Worm (Caenorhabditis elegans): ENCODE results near the gene cpt-6.

cpt-6 gene

ce11 chrV:6493821-6494220 lies at the start of gene cpt-6:
TSS of gene cpt-6 (minus strand) at chrV:6493921.
- TF ChIP-seq dao-5 (tag; optimal IDR thresholded peaks at IDR 0.05) (no peak), W03F9.2 (tag; optimal IDR thresholded peaks at IDR 0.05) (no peak), him-1 (tag; optimal IDR thresholded peaks at IDR 0.05) (no peak)

DNA sequence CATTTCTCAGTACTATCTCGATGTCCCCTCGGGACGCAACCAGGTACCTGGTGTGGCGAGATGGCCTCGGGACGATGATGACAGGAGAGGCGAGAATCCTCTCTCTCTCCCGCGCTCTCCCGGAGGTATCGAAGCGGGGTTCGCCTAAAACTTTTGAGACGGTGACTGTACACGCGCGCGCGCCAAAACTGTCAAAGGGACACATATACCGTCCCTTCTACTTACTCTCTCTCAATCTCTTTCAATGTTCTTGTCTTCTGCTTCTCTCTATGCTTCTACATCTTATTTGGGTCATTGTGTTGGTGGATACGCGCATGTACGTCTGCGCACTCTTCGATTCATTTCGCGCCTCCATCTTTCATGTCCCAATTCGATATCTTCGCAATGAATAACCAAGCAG lies 48.2 kb upstream of the cpt-6 start:
- TF ChIP-seq W03F9.2 (tag; optimal IDR thresholded peaks at IDR 0.05) (no peak), dao-5 (tag; optimal IDR thresholded peaks at IDR 0.05) (no peak), him-1 (tag; optimal IDR thresholded peaks at IDR 0.05) (no peak)

DNA sequence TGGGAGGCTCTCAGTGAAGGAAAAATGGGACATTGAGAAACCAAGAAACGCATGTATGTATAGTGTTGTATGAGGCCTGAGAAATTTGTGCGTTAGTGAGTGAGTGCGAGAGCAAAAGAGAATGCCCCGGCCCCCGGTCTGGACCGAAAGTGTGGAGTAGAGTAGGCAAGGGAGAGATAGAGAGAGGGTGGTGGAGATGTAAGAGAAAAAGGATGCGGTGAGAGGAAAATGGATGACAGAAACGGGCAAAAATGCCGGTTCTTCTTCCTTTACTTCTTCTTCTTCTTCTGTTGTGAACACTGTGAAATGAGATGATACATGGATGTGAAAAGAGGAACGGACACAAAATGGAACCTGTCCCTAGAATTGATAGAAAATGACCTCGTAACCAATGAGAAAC lies 44.6 kb upstream of the cpt-6 start:
- no peak for TF ChIP-seq W03F9.2 (tag; optimal IDR thresholded peaks at IDR 0.05)
- TF ChIP-seq him-1 (tag; optimal IDR thresholded peaks at IDR 0.05), result no peak
- TF ChIP-seq dao-5 (tag; optimal IDR thresholded peaks at IDR 0.05), result no peak

- TF ChIP-seq him-1 (tag; optimal IDR thresholded peaks at IDR 0.05) (no peak), W03F9.2 (tag; optimal IDR thresholded peaks at IDR 0.05) (no peak), dao-5 (tag; optimal IDR thresholded peaks at IDR 0.05) (no peak)
Observed at ce11 chrV:6533030-6533429, 39.3 kb upstream of the cpt-6 start, which contains the start of gene hpo-26. TSS of gene hpo-26 (minus strand) at chrV:6533060.

- no peak for TF ChIP-seq dao-5 (tag; optimal IDR thresholded peaks at IDR 0.05)
Observed at ce11 chrV:6524757-6525156, 31.0 kb upstream of the cpt-6 start, which contains the start of gene acs-1. TSS of gene acs-1 (plus strand) at chrV:6524989.

DNA sequence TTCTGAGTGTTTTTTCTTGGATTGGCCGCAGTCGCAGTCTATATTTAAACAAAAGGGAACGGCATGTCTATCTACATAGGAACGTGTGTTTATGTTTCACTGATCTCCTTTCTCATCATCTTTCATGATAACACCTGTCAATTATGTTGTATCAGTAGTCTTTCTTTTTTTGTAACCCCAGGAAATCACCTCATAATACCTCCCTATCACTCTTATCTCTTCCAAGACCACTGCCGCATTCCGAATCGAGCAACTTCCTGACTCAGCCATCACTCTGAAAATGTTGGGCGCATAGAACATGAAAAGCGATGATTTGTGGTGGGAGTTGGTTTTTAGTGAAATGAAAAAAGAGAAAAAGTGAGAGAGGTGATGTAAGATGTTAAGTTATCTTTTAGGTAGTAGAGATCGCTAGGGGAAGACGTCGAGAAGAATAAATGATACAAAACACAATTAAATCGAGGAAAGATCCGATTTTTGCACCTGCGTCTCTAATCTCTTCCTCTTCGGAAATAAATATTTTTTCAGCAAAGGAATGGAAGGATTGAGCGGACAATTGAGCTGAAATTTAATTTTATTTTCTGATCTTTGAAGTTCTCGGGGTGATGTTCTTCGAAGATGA lies 29.3 kb upstream of the cpt-6 start:
- no peak for TF ChIP-seq him-1 (tag; optimal IDR thresholded peaks at IDR 0.05)
- no peak for TF ChIP-seq W03F9.2 (tag; optimal IDR thresholded peaks at IDR 0.05)
- TF ChIP-seq dao-5 (tag; optimal IDR thresholded peaks at IDR 0.05), result no peak

- TF ChIP-seq dao-5 (tag; optimal IDR thresholded peaks at IDR 0.05) (no peak), him-1 (tag; optimal IDR thresholded peaks at IDR 0.05) (no peak)
Observed at ce11 chrV:6520385-6521080, 26.8 kb upstream of the cpt-6 start, which contains the start of the genes F46E10.2 and F46E10.18. TSS of gene F46E10.2 (plus strand) at chrV:6520435. TSS of gene F46E10.18 (plus strand) at chrV:6521030.

ce11 chrV:6518225-6518396 lies 24.4 kb upstream of the cpt-6 start, which contains the start of gene F46E10.3:
TSS of gene F46E10.3 (plus strand) at chrV:6518297.
- TF ChIP-seq W03F9.2 (tag; optimal IDR thresholded peaks at IDR 0.05), result no peak
- TF ChIP-seq him-1 (tag; optimal IDR thresholded peaks at IDR 0.05), result no peak
- no peak for TF ChIP-seq dao-5 (tag; optimal IDR thresholded peaks at IDR 0.05)

DNA sequence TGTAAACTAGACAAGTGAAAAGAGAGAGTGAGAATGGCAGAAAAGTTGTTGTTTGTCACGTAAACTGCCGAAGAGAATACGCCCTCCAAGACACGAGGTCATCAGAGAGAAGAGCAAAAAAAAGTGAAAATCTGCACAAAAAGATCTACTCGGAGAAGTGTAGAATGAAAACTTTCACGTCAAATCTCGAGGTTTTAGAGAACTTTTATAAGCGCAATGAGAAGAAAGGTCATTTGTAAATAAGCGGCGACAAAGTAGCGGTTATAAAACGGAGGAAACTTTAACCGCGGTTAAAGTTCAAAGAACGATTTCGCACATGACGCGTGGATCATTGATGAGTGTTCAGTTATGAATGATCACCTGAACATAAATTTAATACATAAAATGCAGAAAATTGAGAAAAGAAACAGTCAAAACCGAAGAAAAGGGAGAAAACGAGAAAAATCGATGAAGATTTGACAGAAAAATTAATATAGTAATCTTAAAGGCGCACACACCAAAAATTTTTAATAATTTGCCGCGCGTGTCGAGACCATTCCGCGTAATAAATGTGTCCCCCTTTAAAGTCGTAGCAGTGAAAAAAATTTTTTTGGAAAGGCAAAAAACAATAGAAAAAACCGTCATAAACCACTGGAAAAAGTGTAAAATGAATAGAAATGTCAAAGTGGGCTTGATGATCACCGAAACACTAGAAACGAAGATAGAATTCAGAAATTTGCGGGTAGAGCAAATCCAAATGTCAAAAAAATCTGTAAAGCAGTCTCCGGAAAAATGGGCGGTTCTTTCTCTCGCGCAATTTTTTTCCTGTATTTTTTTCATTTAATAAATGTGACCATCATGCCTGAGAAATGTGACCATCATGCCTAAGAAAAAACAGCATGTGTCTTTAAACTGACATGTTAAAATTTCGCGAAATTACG lies 23.8 kb upstream of the cpt-6 start:
- TF ChIP-seq him-1 (tag; optimal IDR thresholded peaks at IDR 0.05) (no peak), dao-5 (tag; optimal IDR thresholded peaks at IDR 0.05) (no peak), W03F9.2 (tag; optimal IDR thresholded peaks at IDR 0.05) (no peak)

DNA sequence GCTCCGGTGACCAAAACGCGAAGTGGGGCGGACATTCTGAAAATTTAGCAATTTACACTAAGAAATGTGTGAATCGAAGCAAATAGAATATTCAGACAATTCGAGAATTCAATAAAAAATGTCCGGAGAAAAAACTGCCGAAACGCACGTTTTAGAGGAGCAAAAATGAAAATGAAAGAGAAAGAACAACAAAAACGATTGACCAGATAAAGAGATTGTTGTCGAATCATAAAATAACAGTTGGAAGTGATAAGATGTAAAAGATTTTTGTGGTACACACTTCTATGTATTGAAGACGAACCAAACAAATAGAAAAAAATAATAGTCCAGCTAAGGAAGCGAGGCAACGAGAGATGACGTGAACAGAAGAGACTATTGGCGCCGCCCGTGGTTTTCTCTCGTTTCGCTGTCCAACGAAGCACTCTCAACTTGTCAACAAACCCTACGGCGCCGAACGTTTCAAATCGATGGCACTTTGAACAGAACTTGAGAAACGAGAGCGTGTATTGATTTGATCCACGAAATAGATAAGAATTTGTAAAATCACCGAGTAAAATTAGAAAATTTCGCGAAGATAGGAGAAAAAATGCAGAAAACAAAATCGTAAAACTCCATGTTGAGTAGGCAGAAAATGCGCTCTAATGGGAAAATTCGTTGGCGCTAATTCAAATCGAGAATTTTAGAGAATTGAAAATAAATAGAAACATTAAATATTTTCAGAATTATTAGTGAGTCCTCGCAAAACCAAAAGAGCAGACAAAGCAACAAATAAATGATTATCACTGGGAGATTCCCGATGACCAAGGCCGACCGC lies 23.0 kb upstream of the cpt-6 start, which contains the start of gene mdh-1:
Gene mdh-1 (minus strand): TSS at position 36 of the 814 bp plus-strand sequence.
- no peak for TF ChIP-seq W03F9.2 (tag; optimal IDR thresholded peaks at IDR 0.05)
- no peak for TF ChIP-seq him-1 (tag; optimal IDR thresholded peaks at IDR 0.05)
- no peak for TF ChIP-seq dao-5 (tag; optimal IDR thresholded peaks at IDR 0.05)

- TF ChIP-seq him-1 (tag; optimal IDR thresholded peaks at IDR 0.05) (no peak), dao-5 (tag; optimal IDR thresholded peaks at IDR 0.05) (no peak), W03F9.2 (tag; optimal IDR thresholded peaks at IDR 0.05) (no peak)
Observed at ce11 chrV:6515344-6515743, 21.6 kb upstream of the cpt-6 start.

DNA sequence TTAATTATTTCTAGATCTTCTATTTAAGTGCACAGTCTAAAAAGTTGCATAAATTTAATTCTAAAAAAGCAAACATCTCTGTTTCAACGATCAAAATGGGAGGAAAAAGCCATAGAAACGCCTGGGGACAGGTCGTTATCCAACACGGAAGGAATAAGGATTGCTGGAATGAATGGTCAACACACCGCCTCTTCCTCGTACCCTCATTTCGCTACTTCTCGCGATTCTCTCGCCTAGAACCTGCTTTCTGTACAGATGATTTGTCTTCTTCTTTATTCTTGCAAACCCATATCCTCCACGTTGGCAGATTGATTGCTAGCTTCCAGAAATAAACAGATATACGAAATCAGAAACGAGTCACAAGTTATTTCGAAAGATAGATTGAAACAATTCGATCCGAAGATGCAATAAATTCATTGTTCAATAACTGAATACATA lies 21.2 kb upstream of the cpt-6 start, which contains the start of gene dpy-11:
Gene dpy-11 (minus strand): TSS at position 354 of the 438 bp plus-strand sequence.
- peak; percentile 18 for TF ChIP-seq W03F9.2 (tag; optimal IDR thresholded peaks at IDR 0.05)
- TF ChIP-seq him-1 (tag; optimal IDR thresholded peaks at IDR 0.05), result no peak

DNA sequence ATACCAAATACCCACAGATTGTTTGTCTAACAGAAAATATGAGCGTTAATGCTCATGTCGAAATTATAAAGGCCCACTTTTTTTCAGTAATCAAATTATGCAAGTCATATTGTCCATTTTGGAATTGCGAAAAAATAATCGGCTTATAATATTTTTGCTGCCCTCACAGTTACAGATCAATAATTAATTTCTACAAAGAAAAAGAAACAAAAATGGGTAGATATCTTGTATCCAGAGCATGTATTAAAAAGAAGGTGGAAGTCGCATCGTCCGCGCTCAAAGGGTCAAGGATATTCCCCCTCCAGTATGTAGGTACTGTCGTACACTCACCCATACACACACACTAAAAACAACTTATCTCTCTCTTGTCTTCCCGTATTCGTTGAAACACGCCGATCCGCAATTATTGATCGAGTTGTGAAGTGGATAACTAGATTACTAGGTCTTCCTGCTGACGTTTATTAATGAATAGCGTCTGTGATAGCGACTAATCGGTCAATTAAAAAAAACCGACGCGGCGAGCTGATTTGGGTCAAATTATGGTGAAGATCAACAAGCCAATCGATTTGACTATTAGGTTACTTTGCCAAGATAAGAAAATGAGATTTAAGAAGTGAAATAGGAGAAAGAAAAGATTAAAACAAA lies 20.2 kb upstream of the cpt-6 start:
- TF ChIP-seq him-1 (tag; optimal IDR thresholded peaks at IDR 0.05) (no peak), W03F9.2 (tag; optimal IDR thresholded peaks at IDR 0.05) (no peak), dao-5 (tag; optimal IDR thresholded peaks at IDR 0.05) (no peak)

All from whole organism, L4/young adult.